Fruit fly (Drosophila melanogaster) whole organism, embryonic: Measurements from ENCODE around the gene aqz.

Experiments used
- Adf1 ChIP-seq: fragments of 200-800 bp; sonication (Bioruptor generic); IDR thresholded peaks from 2 replicates; pipeline ENCODE4 v1.3.6; 2022; ENCODE audit warnings: missing biosample characterization, missing genetic modification characterization
- B-H1 ChIP-seq: fragments of 200-800 bp; sonication (Bioruptor generic); IDR thresholded peaks from 3 replicates; pipeline ENCODE4 v1.3.6; 2022; ENCODE audit warnings: missing biosample characterization, missing genetic modification characterization
- Bdp1 ChIP-seq: fragments of 200-800 bp; sonication (Bioruptor generic); optimal IDR thresholded peaks from 3 replicates; lab custom pipeline; 2016; ENCODE audit warnings: missing biosample characterization, missing genetic modification characterization
- Bgb ChIP-seq: fragments of 200-800 bp; sonication (Bioruptor generic); IDR thresholded peaks from 2 replicates; pipeline ENCODE4 v1.3.6; 2022; ENCODE audit warnings: missing biosample characterization, missing genetic modification characterization; ENCODE audit not compliant: partially characterized antibody
- CG10267 ChIP-seq: fragments of 200-800 bp; sonication (Bioruptor generic); optimal IDR thresholded peaks from 2 replicates; lab custom pipeline; 2018; ENCODE audit warnings: missing biosample characterization, mild to moderate bottlenecking, missing genetic modification characterization, moderate library complexity
- CG11085 ChIP-seq: fragments of 200-800 bp; sonication (Bioruptor generic); IDR thresholded peaks from 2 replicates; pipeline ENCODE4 v1.3.6; 2022; ENCODE audit warnings: missing biosample characterization, missing genetic modification characterization
- CG1233 ChIP-seq: fragments of 200-800 bp; sonication (Bioruptor generic); optimal IDR thresholded peaks from 4 replicates; lab custom pipeline; 2018; ENCODE audit warnings: missing biosample characterization, mild to moderate bottlenecking, missing genetic modification characterization
- CG13424 ChIP-seq: fragments of 200-800 bp; sonication (Bioruptor generic); optimal IDR thresholded peaks from 2 replicates; lab custom pipeline; 2019; ENCODE audit warnings: missing biosample characterization, mild to moderate bottlenecking, missing genetic modification characterization, moderate library complexity
- CG14014 ChIP-seq: fragments of 200-800 bp; sonication (Bioruptor generic); IDR thresholded peaks from 2 replicates; pipeline ENCODE4 v1.3.6; 2022; ENCODE audit warnings: missing biosample characterization, missing genetic modification characterization
- CG14441 ChIP-seq: fragments of 200-800 bp; sonication (Bioruptor generic); IDR thresholded peaks from 2 replicates; pipeline ENCODE4 v1.3.6; 2022; ENCODE audit warnings: missing biosample characterization, missing genetic modification characterization
- CG15601 ChIP-seq: fragments of 200-800 bp; sonication (Bioruptor generic); optimal IDR thresholded peaks from 3 replicates; lab custom pipeline; 2019; ENCODE audit warnings: missing biosample characterization, mild to moderate bottlenecking, missing genetic modification characterization, moderate library complexity
- CG2116 ChIP-seq: fragments of 200-800 bp; sonication (Bioruptor generic); optimal IDR thresholded peaks from 3 replicates; lab custom pipeline; 2018; ENCODE audit warnings: missing biosample characterization, mild to moderate bottlenecking, missing genetic modification characterization
- CG31441 ChIP-seq: fragments of 200-800 bp; sonication (Bioruptor generic); IDR thresholded peaks from 2 replicates; pipeline ENCODE4 v1.3.6; 2022; ENCODE audit warnings: missing biosample characterization, missing genetic modification characterization
- CG34224 ChIP-seq: fragments of 200-800 bp; sonication (Bioruptor generic); IDR thresholded peaks from 3 replicates; pipeline ENCODE4 v1.3.6; 2022; ENCODE audit warnings: missing biosample characterization, missing genetic modification characterization; ENCODE audit not compliant: partially characterized antibody
- CG34376 ChIP-seq: fragments of 200-800 bp; sonication (Bioruptor generic); optimal IDR thresholded peaks from 2 replicates; lab custom pipeline; 2018; ENCODE audit warnings: missing biosample characterization, mild to moderate bottlenecking, missing genetic modification characterization
- CG4328 ChIP-seq: fragments of 200-800 bp; sonication (Bioruptor generic); optimal IDR thresholded peaks from 3 replicates; lab custom pipeline; 2017; ENCODE audit warnings: missing biosample characterization, missing genetic modification reagents, missing genetic modification characterization
- CrebB ChIP-seq: fragments of 200-800 bp; sonication (Bioruptor generic); optimal IDR thresholded peaks from 3 replicates; lab custom pipeline; 2018; ENCODE audit warnings: missing biosample characterization, mild to moderate bottlenecking, missing genetic modification characterization
- D19B ChIP-seq: fragments of 200-800 bp; sonication (Bioruptor generic); optimal IDR thresholded peaks from 2 replicates; lab custom pipeline; 2017; ENCODE audit warnings: missing biosample characterization, mild to moderate bottlenecking, missing genetic modification characterization
- Fer3 ChIP-seq: fragments of 200-800 bp; sonication (Bioruptor generic); optimal IDR thresholded peaks from 2 replicates; lab custom pipeline; 2018; ENCODE audit warnings: missing biosample characterization, mild to moderate bottlenecking, missing genetic modification characterization, moderate library complexity
- HmgZ ChIP-seq: fragments of 200-800 bp; sonication (Bioruptor generic); optimal IDR thresholded peaks from 2 replicates; lab custom pipeline; 2018; ENCODE audit warnings: missing biosample characterization, mild to moderate bottlenecking, missing genetic modification characterization
- MTF-1 ChIP-seq: fragments of 200-800 bp; sonication (Bioruptor generic); optimal IDR thresholded peaks from 2 replicates; lab custom pipeline; 2018; ENCODE audit warnings: missing biosample characterization, mild to moderate bottlenecking, missing genetic modification characterization, borderline replicate concordance
- Neu2 ChIP-seq: fragments of 200-800 bp; sonication (Bioruptor generic); optimal IDR thresholded peaks from 3 replicates; lab custom pipeline; 2016; ENCODE audit warnings: missing biosample characterization, missing genetic modification characterization, borderline replicate concordance
- Opbp ChIP-seq: fragments of 200-800 bp; sonication (Bioruptor generic); IDR thresholded peaks from 3 replicates; pipeline ENCODE4 v1.3.6; 2022; ENCODE audit warnings: missing biosample characterization, missing genetic modification characterization; ENCODE audit not compliant: partially characterized antibody
- PHDP ChIP-seq: fragments of 200-800 bp; sonication (Bioruptor generic); optimal IDR thresholded peaks from 3 replicates; lab custom pipeline; 2018; ENCODE audit warnings: missing biosample characterization, mild to moderate bottlenecking, missing genetic modification characterization, moderate library complexity
- Sox102F ChIP-seq: fragments of 200-800 bp; sonication (Bioruptor generic); optimal IDR thresholded peaks from 2 replicates; lab custom pipeline; 2018; ENCODE audit warnings: missing biosample characterization, mild to moderate bottlenecking, missing genetic modification characterization, moderate library complexity
- Sry-β ChIP-seq: fragments of 200-800 bp; sonication (Bioruptor generic); optimal IDR thresholded peaks from 2 replicates; lab custom pipeline; 2018; ENCODE audit warnings: missing biosample characterization, mild to moderate bottlenecking, missing genetic modification characterization, moderate library complexity
- ab ChIP-seq: fragments of 200-800 bp; sonication (Bioruptor generic); optimal IDR thresholded peaks from 2 replicates; lab custom pipeline; 2016; ENCODE audit warnings: missing biosample characterization, missing genetic modification characterization
- abd-A ChIP-seq: fragments of 200-800 bp; sonication (Bioruptor generic); optimal IDR thresholded peaks from 3 replicates; lab custom pipeline; 2019; ENCODE audit warnings: missing biosample characterization, mild to moderate bottlenecking, missing genetic modification characterization, moderate library complexity
- aop ChIP-seq: fragments of 200-800 bp; sonication (Bioruptor generic); IDR thresholded peaks from 2 replicates; pipeline ENCODE4 v1.3.6; 2022; ENCODE audit warnings: missing biosample characterization, missing genetic modification characterization
- ase ChIP-seq: fragments of 200-800 bp; sonication (Bioruptor generic); IDR thresholded peaks from 3 replicates; pipeline ENCODE4 v1.3.6; 2022; ENCODE audit warnings: missing biosample characterization, missing genetic modification characterization
- bab2 ChIP-seq: fragments of 200-800 bp; sonication (Bioruptor generic); optimal IDR thresholded peaks from 2 replicates; lab custom pipeline; 2016; ENCODE audit warnings: missing biosample characterization, missing genetic modification characterization
- cato ChIP-seq: fragments of 200-800 bp; sonication (Bioruptor generic); optimal IDR thresholded peaks from 2 replicates; lab custom pipeline; 2016; ENCODE audit warnings: missing biosample characterization, missing genetic modification characterization, borderline replicate concordance
- caup ChIP-seq: fragments of 200-800 bp; sonication (Bioruptor generic); optimal IDR thresholded peaks from 3 replicates; lab custom pipeline; 2017; ENCODE audit warnings: missing biosample characterization, mild to moderate bottlenecking, missing genetic modification characterization, moderate library complexity; ENCODE audit not compliant: severe bottlenecking
- cg ChIP-seq: fragments of 200-800 bp; sonication (Bioruptor generic); optimal IDR thresholded peaks from 3 replicates; lab custom pipeline; 2019; ENCODE audit warnings: missing biosample characterization, mild to moderate bottlenecking, missing genetic modification characterization, moderate library complexity
- cwo ChIP-seq: fragments of 200-800 bp; sonication (Bioruptor generic); optimal IDR thresholded peaks from 3 replicates; lab custom pipeline; 2017; ENCODE audit warnings: missing biosample characterization, missing genetic modification characterization, mild to moderate bottlenecking, moderate library complexity, missing genetic modification reagents
- da ChIP-seq: fragments of 200-800 bp; sonication (Bioruptor generic); optimal IDR thresholded peaks from 2 replicates; lab custom pipeline; 2016; ENCODE audit warnings: missing biosample characterization, missing genetic modification characterization
- disco-r ChIP-seq: fragments of 200-800 bp; sonication (Bioruptor generic); optimal IDR thresholded peaks from 2 replicates; lab custom pipeline; 2016; ENCODE audit warnings: missing biosample characterization, missing genetic modification characterization
- fd3F ChIP-seq: fragments of 200-800 bp; sonication (Bioruptor generic); optimal IDR thresholded peaks from 2 replicates; lab custom pipeline; 2018; ENCODE audit warnings: missing biosample characterization, mild to moderate bottlenecking, missing genetic modification characterization, moderate library complexity
- fu2 ChIP-seq: fragments of 200-800 bp; sonication (Bioruptor generic); optimal IDR thresholded peaks from 2 replicates; lab custom pipeline; 2016; ENCODE audit warnings: missing biosample characterization, missing genetic modification characterization
- kay ChIP-seq: fragments of 200-800 bp; sonication (Bioruptor generic); optimal IDR thresholded peaks from 2 replicates; lab custom pipeline; 2016; ENCODE audit warnings: missing biosample characterization, missing genetic modification characterization
- lab ChIP-seq: fragments of 200-800 bp; sonication (Bioruptor generic); optimal IDR thresholded peaks from 3 replicates; lab custom pipeline; 2017; ENCODE audit warnings: missing biosample characterization, missing genetic modification characterization, mild to moderate bottlenecking, moderate library complexity, missing genetic modification reagents
- maf-S ChIP-seq: fragments of 200-800 bp; sonication (Bioruptor generic); optimal IDR thresholded peaks from 2 replicates; lab custom pipeline; 2016; ENCODE audit warnings: missing biosample characterization, missing genetic modification characterization
- mam ChIP-seq: fragments of 200-800 bp; sonication (Bioruptor generic); optimal IDR thresholded peaks from 3 replicates; lab custom pipeline; 2016; ENCODE audit warnings: missing biosample characterization, missing genetic modification characterization
- repo ChIP-seq: fragments of 200-800 bp; sonication (Bioruptor generic); optimal IDR thresholded peaks from 2 replicates; lab custom pipeline; 2016; ENCODE audit warnings: missing biosample characterization, missing genetic modification characterization
- run ChIP-seq: fragments of 200-800 bp; sonication (Bioruptor generic); optimal IDR thresholded peaks from 3 replicates; lab custom pipeline; 2018; ENCODE audit warnings: missing biosample characterization, mild to moderate bottlenecking, missing genetic modification characterization
- schlank ChIP-seq: fragments of 200-800 bp; sonication (Bioruptor generic); optimal IDR thresholded peaks from 2 replicates; lab custom pipeline; 2018; ENCODE audit warnings: missing biosample characterization, mild to moderate bottlenecking, missing genetic modification characterization
- sd ChIP-seq: fragments of 200-800 bp; sonication (Bioruptor generic); optimal IDR thresholded peaks from 3 replicates; lab custom pipeline; 2018; ENCODE audit warnings: missing biosample characterization, mild to moderate bottlenecking, missing genetic modification characterization, moderate library complexity
- seq ChIP-seq: fragments of 200-800 bp; sonication (Bioruptor generic); IDR thresholded peaks from 2 replicates; pipeline ENCODE4 v1.3.6; 2022; ENCODE audit warnings: missing biosample characterization, missing genetic modification characterization
- sug ChIP-seq: fragments of 200-800 bp; optimal IDR thresholded peaks from 2 replicates; lab custom pipeline; 2019; ENCODE audit warnings: missing biosample characterization, mild to moderate bottlenecking, missing genetic modification characterization, moderate library complexity
- tin ChIP-seq: fragments of 200-800 bp; sonication (Bioruptor generic); optimal IDR thresholded peaks from 3 replicates; lab custom pipeline; 2016; ENCODE audit warnings: missing biosample characterization, missing genetic modification characterization
- trh ChIP-seq: fragments of 200-800 bp; sonication (Bioruptor generic); optimal IDR thresholded peaks from 2 replicates; lab custom pipeline; 2016; ENCODE audit warnings: missing biosample characterization, missing genetic modification characterization

aqz gene

dm6 chr3R:8784788-8785187 lies 35.7 kb downstream of the aqz start (continued):
- TF ChIP-seq sug (tag; lab: Kevin White, UChicago) (no peak), bab2 (GFP tag; lab: Kevin White, UChicago) (no peak), Neu2 (GFP tag; lab: Kevin White, UChicago) (no peak), CG10267 (no peak), da (GFP tag; lab: Kevin White, UChicago) (no peak), CG14441 (GFP tag; lab: Robert Waterston, UW) (peak; percentile 68), CG31441 (no peak), cato (GFP tag; lab: Kevin White, UChicago) (no peak), Sox102F (GFP tag; lab: Kevin White, UChicago) (peak; percentile 65), Adf1 (no peak), kay (no peak), cg (GFP tag; lab: Kevin White, UChicago) (no peak), tin (GFP tag; lab: Kevin White, UChicago) (peak; percentile 30), seq (peak; percentile 31; the same call in 1 of the 2 replicates), cwo (GFP tag; lab: Kevin White, UChicago) (no peak), trh (no peak), Opbp (GFP tag; lab: Robert Waterston, UW) (no peak), CG15601 (tag; lab: Kevin White, UChicago) (no peak), repo (GFP tag; lab: Kevin White, UChicago) (no peak), schlank (no peak), sd (tag; lab: Kevin White, UChicago) (no peak), Bgb (no peak), CG11085 (no peak), PHDP (tag; lab: Kevin White, UChicago) (no peak), CG14014 (GFP tag; lab: Robert Waterston, UW) (peak; percentile 66; the same call in 1 of the 2 replicates), fu2 (GFP tag; lab: Kevin White, UChicago) (peak; percentile 10), ab (GFP tag; lab: Kevin White, UChicago) (no peak), caup (GFP tag; lab: Kevin White, UChicago) (peak; percentile 37), B-H1 (GFP tag; lab: Robert Waterston, UW) (peak; percentile 47; the same call in 2 of the 3 replicates), CG1233 (GFP tag; lab: Kevin White, UChicago) (peak; percentile 11), D19B (GFP tag; lab: Kevin White, UChicago) (peak; percentile 89), Fer3 (tag; lab: Kevin White, UChicago) (no peak), CG34224 (GFP tag; lab: Robert Waterston, UW) (no peak), aop (GFP tag; lab: Robert Waterston, UW) (no peak), run (tag; lab: Kevin White, UChicago) (no peak), Bdp1 (GFP tag; lab: Kevin White, UChicago) (no peak), disco-r (no peak), CG13424 (tag; lab: Kevin White, UChicago) (peak; percentile 58), CG34376 (GFP tag; lab: Kevin White, UChicago) (no peak), HmgZ (no peak), CrebB (tag; lab: Kevin White, UChicago) (no peak), Sry-β (GFP tag; lab: Kevin White, UChicago) (no peak), CG2116 (GFP tag; lab: Kevin White, UChicago) (peak; percentile 15), ase (GFP tag; lab: Robert Waterston, UW) (no peak), maf-S (GFP tag; lab: Kevin White, UChicago) (no peak), abd-A (tag; lab: Kevin White, UChicago) (no peak), lab (GFP tag; lab: Kevin White, UChicago) (no peak), mam (peak; percentile 52), fd3F (GFP tag; lab: Kevin White, UChicago) (no peak), MTF-1 (GFP tag; lab: Kevin White, UChicago) (no peak), CG4328 (GFP tag; lab: Kevin White, UChicago) (no peak)
